Worm (Caenorhabditis elegans) whole organism, L2 larva: ENCODE measurements around the gene F21D5.5.
A peak's percentile ranks its signal among the peaks of the same experiment; 100 is the strongest.
"Not testable (repeated sequence)": the region's sequence is repeated elsewhere in the genome, so short reads cannot be mapped to it uniquely, and the experiment has no call there.

Source experiments
- C34F6.9 ChIP-seq: fragments of 150-350 bp; optimal IDR thresholded peaks from 2 replicates; lab custom pipeline; 2014; ENCODE audit warnings: missing biosample characterization, missing genetic modification characterization
- F13H6.1 ChIP-seq: sonication (generic microtip); optimal IDR thresholded peaks from 2 replicates; lab custom pipeline; 2016; ENCODE audit warnings: missing genetic modification characterization, missing compliant biosample characterization
- Y55F3AM.14 ChIP-seq: fragments of 200-800 bp; sonication (Bioruptor generic); optimal IDR thresholded peaks from 2 replicates; lab custom pipeline; 2018; ENCODE audit warnings: mild to moderate bottlenecking, missing genetic modification characterization, missing compliant biosample characterization
- ama-1 ChIP-seq: fragments of 150-350 bp; optimal IDR thresholded peaks from 2 replicates; lab custom pipeline; 2018; ENCODE audit warnings: inconsistent platforms
- blmp-1 ChIP-seq: sonication (generic microtip); optimal IDR thresholded peaks from 2 replicates; lab custom pipeline; 2017; ENCODE audit warnings: missing genetic modification characterization, mild to moderate bottlenecking, missing compliant biosample characterization, antibody characterized with exemption, moderate library complexity; ENCODE audit not compliant: insufficient read depth
- ceh-82 ChIP-seq: fragments of 150-350 bp; optimal IDR thresholded peaks from 2 replicates; lab custom pipeline; 2014; ENCODE audit warnings: missing biosample characterization, missing genetic modification characterization
- crh-2 ChIP-seq: sonication (generic microtip); optimal IDR thresholded peaks from 2 replicates; lab custom pipeline; 2017; ENCODE audit warnings: missing biosample characterization, missing genetic modification characterization
- dmd-4 ChIP-seq: sonication (generic microtip); optimal IDR thresholded peaks from 2 replicates; lab custom pipeline; 2017; ENCODE audit warnings: missing biosample characterization, missing genetic modification characterization
- egl-27 ChIP-seq: sonication (generic microtip); optimal IDR thresholded peaks from 3 replicates; lab custom pipeline; 2017; ENCODE audit warnings: missing biosample characterization, missing genetic modification reagents, missing genetic modification characterization
- elt-1 ChIP-seq: fragments of 150-350 bp; optimal IDR thresholded peaks from 2 replicates; lab custom pipeline; 2014; ENCODE audit warnings: missing biosample characterization, missing genetic modification characterization
- elt-3 ChIP-seq: sonication (generic microtip); optimal IDR thresholded peaks from 2 replicates; lab custom pipeline; 2017; ENCODE audit warnings: missing biosample characterization, missing genetic modification characterization
- fos-1 ChIP-seq: fragments of 150-350 bp; optimal IDR thresholded peaks from 2 replicates; lab custom pipeline; 2014; ENCODE audit warnings: missing biosample characterization, missing genetic modification characterization
- gmeb-1 ChIP-seq: fragments of 150-350 bp; optimal IDR thresholded peaks from 2 replicates; lab custom pipeline; 2014; ENCODE audit warnings: missing biosample characterization, missing genetic modification characterization
- lin-11 ChIP-seq: fragments of 150-350 bp; sonication (generic microtip); optimal IDR thresholded peaks from 2 replicates; lab custom pipeline; 2014; ENCODE audit warnings: missing biosample characterization, missing genetic modification characterization, inconsistent platforms, mixed read lengths
- lin-39 ChIP-seq: fragments of 150-350 bp; optimal IDR thresholded peaks from 2 replicates; lab custom pipeline; 2014; ENCODE audit warnings: missing biosample characterization, missing genetic modification reagents, missing genetic modification characterization
- lsy-2 ChIP-seq, 2 experiments: fragments of 150-350 bp in 1 of 2; sonication (generic microtip) in 1 of 2; optimal IDR thresholded peaks; 2 replicates each; lab custom pipeline; 2014 to 2017; ENCODE audit warnings: missing biosample characterization in 2 of 2, missing genetic modification characterization in 2 of 2
- mab-5 ChIP-seq: fragments of 150-350 bp; optimal IDR thresholded peaks from 2 replicates; lab custom pipeline; 2014; ENCODE audit warnings: missing biosample characterization, missing genetic modification characterization
- mbf-1 ChIP-seq: sonication (generic microtip); optimal IDR thresholded peaks from 2 replicates; lab custom pipeline; 2017; ENCODE audit warnings: missing biosample characterization, missing genetic modification characterization
- mdl-1 ChIP-seq, 2 experiments: fragments of 150-350 bp in 1 of 2; sonication (generic microtip) in 1 of 2; optimal IDR thresholded peaks; 2 replicates each; lab custom pipeline; 2017; ENCODE audit warnings: missing biosample characterization in 2 of 2, missing genetic modification characterization in 2 of 2
- nhr-11 ChIP-seq: fragments of 150-350 bp; optimal IDR thresholded peaks from 2 replicates; lab custom pipeline; 2014; ENCODE audit warnings: missing biosample characterization, missing genetic modification characterization
- nhr-129 ChIP-seq: fragments of 150-350 bp; optimal IDR thresholded peaks from 2 replicates; lab custom pipeline; 2014; ENCODE audit warnings: missing biosample characterization, missing genetic modification characterization
- nhr-21 ChIP-seq: fragments of 150-350 bp; optimal IDR thresholded peaks from 2 replicates; lab custom pipeline; 2014; ENCODE audit warnings: missing biosample characterization, missing genetic modification characterization
- nhr-237 ChIP-seq: fragments of 150-350 bp; optimal IDR thresholded peaks from 2 replicates; lab custom pipeline; 2014; ENCODE audit warnings: missing biosample characterization, missing genetic modification characterization
- nhr-25 ChIP-seq: fragments of 150-350 bp; sonication (generic microtip); optimal IDR thresholded peaks from 3 replicates; lab custom pipeline; 2014; ENCODE audit warnings: missing biosample characterization, missing genetic modification characterization
- nhr-6 ChIP-seq: fragments of 150-350 bp; optimal IDR thresholded peaks from 2 replicates; lab custom pipeline; 2014; ENCODE audit warnings: missing biosample characterization, missing genetic modification characterization
- nhr-77 ChIP-seq: fragments of 150-350 bp; optimal IDR thresholded peaks from 2 replicates; lab custom pipeline; 2014; ENCODE audit warnings: missing biosample characterization, missing genetic modification characterization
- peb-1 ChIP-seq: fragments of 150-350 bp; optimal IDR thresholded peaks from 2 replicates; lab custom pipeline; 2014; ENCODE audit warnings: missing biosample characterization, missing genetic modification characterization
- sem-4 ChIP-seq: fragments of 150-350 bp; optimal IDR thresholded peaks from 2 replicates; lab custom pipeline; 2014; ENCODE audit warnings: missing biosample characterization, missing genetic modification reagents, missing genetic modification characterization
- skn-1 ChIP-seq: sonication (generic microtip); optimal IDR thresholded peaks from 2 replicates; lab custom pipeline; 2017; ENCODE audit warnings: missing biosample characterization, missing genetic modification characterization
- sma-3 ChIP-seq: sonication (generic microtip); optimal IDR thresholded peaks from 2 replicates; lab custom pipeline; 2016; ENCODE audit warnings: missing genetic modification reagents, missing genetic modification characterization, missing compliant biosample characterization
- unc-39 ChIP-seq: fragments of 150-350 bp; optimal IDR thresholded peaks from 2 replicates; lab custom pipeline; 2014; ENCODE audit warnings: missing biosample characterization, missing genetic modification characterization
- unc-55 ChIP-seq: fragments of 150-350 bp; sonication (generic microtip); optimal IDR thresholded peaks from 3 replicates; lab custom pipeline; 2014; ENCODE audit warnings: missing biosample characterization, missing genetic modification reagents, missing genetic modification characterization
- unc-62 ChIP-seq: fragments of 150-350 bp; optimal IDR thresholded peaks from 2 replicates; lab custom pipeline; 2014; ENCODE audit warnings: missing biosample characterization, missing genetic modification reagents, missing genetic modification characterization
- ztf-1 ChIP-seq: fragments of 200-800 bp; sonication (Bioruptor generic); conservative IDR thresholded peaks from 2 replicates; pipeline ENCODE4 v1.3.6; 2022; ENCODE audit warnings: missing genetic modification characterization, missing compliant biosample characterization
- ztf-11 ChIP-seq: sonication (generic microtip); optimal IDR thresholded peaks from 2 replicates; lab custom pipeline; 2017; ENCODE audit warnings: missing biosample characterization, missing genetic modification characterization
- ztf-4 ChIP-seq: fragments of 150-350 bp; optimal IDR thresholded peaks from 2 replicates; lab custom pipeline; 2014; ENCODE audit warnings: missing biosample characterization, missing genetic modification characterization

Gene F21D5.5

DNA sequence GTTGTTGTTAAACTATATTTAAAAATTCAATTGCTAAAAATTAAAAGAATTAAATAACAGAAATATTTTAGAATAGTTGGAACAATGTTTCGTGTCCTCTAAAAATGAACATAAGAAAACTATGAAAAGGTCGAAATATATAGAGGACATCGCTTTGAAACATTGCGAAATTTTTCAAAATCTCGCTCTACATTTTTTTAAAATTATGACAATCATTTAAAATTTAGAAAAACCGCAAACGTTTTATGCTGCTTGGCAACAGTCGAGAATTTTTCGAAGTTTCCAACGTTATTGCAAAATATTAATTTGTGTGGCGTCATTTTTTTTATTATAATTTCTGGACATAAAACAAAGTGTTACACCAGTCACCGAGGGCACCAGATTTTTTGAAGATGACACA lies 24.2 kb downstream of the F21D5.5 start, which contains the start of the genes parg-2 and ipla-5:
Gene parg-2, minus strand, starts transcription at position 101 of the 400 bp plus-strand sequence.
Gene ipla-5, plus strand, starts transcription at position 216 of the 400 bp plus-strand sequence.
- TF ChIP-seq elt-1; unc-55 (GFP tag; lab: Kevin White, UChicago); peb-1: not testable (repeated sequence)

DNA sequence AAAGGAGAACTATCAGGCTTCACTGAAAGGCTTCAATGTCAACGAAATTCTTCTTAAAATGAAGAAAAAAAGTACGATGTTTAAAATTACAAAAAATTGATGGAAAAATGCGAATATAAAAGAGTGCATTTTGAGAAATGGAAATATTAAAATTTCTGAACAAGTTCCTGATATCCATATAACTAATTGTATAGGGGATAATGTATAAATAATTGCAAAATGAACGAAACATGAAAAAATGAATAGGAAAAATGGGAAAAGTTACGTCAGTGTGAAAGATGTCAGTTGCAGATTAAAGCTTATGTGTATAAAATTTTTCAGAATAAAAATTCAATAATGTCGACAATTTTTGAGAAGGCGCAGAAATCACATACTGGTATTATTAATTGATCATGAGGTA lies 31.1 kb downstream of the F21D5.5 start:
- TF ChIP-seq blmp-1 (no peak), nhr-129 (tag; lab: Kevin White, UChicago) (no peak), nhr-21 (tag; lab: Kevin White, UChicago) (no peak), mbf-1 (tag; lab: Kevin White, UChicago) (no peak), peb-1 (no peak), lin-11 (tag; lab: Kevin White, UChicago) (no peak), lsy-2 (tag; optimal IDR thresholded peaks at IDR 0.05; lab: Kevin White, UChicago) (no peak), fos-1 (tag; lab: Kevin White, UChicago) (no peak), unc-55 (GFP tag; lab: Kevin White, UChicago) (no peak), elt-1 (no peak), ztf-11 (tag; lab: Kevin White, UChicago) (no peak), F13H6.1 (tag; lab: Kevin White, UChicago) (no peak), egl-27 (tag; lab: Kevin White, UChicago) (no peak), sem-4 (no peak), C34F6.9 (tag; lab: Kevin White, UChicago) (no peak), nhr-25 (no peak), ama-1 (lab: Kevin White, UChicago) (no peak), Y55F3AM.14 (GFP tag; lab: Kevin White, UChicago) (no peak), ztf-1 (GFP tag; lab: Robert Waterston, UW) (no peak)

DNA sequence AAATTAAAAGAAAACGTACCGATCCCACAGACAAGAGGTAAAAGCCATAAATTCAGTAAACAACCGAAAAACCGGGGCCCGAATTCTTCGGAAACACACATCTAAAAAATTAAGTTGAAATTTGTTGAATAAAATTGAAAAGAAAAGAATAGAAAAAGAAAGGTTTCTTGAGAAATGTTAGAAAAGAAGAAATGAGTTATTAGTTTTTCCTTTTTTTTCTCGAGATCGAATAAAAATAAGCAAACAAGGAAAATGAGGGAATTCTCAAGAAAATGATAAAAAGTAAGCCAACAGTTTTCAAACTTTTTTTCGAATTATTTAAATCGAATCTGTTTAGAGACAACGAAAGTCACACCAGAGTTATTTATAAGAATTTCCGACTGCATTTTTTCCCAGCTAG lies 33.7 kb downstream of the F21D5.5 start, which contains the start of gene H23L24.4:
Gene H23L24.4, minus strand, starts transcription at position 101 of the 400 bp plus-strand sequence.
- TF ChIP-seq crh-2 (no peak), skn-1 (tag; lab: Kevin White, UChicago) (no peak), dmd-4 (no peak), unc-39 (no peak), ztf-11 (tag; lab: Kevin White, UChicago) (no peak), C34F6.9 (tag; lab: Kevin White, UChicago) (no peak), fos-1 (tag; lab: Kevin White, UChicago) (no peak), ztf-4 (tag; lab: Kevin White, UChicago) (no peak), unc-62 (GFP tag; lab: Kevin White, UChicago) (no peak), nhr-77 (tag; lab: Kevin White, UChicago) (no peak), nhr-25 (no peak), nhr-237 (no peak), lin-39 (tag; lab: Kevin White, UChicago) (no peak), elt-1 (no peak), nhr-11 (tag; lab: Kevin White, UChicago) (no peak), mab-5 (tag; lab: Kevin White, UChicago) (no peak)

DNA sequence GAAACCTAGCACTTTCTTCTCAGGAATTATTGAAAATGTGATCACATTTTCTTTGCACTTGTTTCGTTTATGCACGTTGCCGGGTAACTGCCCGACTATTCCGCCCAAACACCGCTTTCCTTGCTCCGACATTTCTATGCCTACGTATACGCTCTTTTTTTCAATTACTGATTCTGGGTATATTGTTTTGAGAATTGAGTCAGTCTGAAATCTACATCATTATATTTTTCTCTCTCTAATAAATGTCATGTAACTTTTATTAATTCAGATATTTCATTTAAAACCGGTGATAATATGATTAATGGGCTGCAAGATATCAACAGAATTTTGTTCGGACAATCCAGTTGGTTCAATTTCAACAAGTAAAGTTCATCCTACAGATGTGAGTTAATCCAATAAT lies 41.8 kb downstream of the F21D5.5 start, which contains the start of gene ttll-11:
Gene ttll-11, plus strand, starts transcription at position 301 of the 400 bp plus-strand sequence.
- TF ChIP-seq mbf-1 (tag; lab: Kevin White, UChicago) (no peak), crh-2 (no peak), lin-11 (tag; lab: Kevin White, UChicago) (peak; percentile 1)

DNA sequence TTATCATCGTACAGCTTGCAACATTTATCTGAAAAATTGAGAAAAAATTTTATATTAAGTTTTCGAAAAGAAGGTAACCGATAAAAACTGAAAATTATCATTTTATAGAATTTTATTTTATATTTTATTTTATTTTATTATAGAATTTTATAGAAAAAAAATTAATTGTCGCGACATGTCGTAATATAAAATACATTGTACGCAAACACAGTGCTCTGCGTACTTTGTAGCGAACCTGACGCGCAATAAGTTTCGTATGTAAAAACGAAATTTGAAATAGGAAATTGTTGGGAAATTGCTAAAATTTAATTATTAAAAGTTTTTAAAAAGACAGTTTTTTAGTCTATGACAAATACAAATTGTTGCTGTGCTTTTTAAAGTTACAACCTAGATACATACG lies 47.7 kb downstream of the F21D5.5 start, which contains the start of the genes hst-1 and ints-6:
Gene hst-1, minus strand, starts transcription at position 28 of the 400 bp plus-strand sequence.
Gene ints-6, plus strand, starts transcription at position 260 of the 400 bp plus-strand sequence.
- TF ChIP-seq elt-1 (no peak), lsy-2 (tag; optimal IDR thresholded peaks at IDR 0.05; lab: Kevin White, UChicago) (peak in 1 of 2 experiments; percentile 31), ceh-82 (tag; lab: Kevin White, UChicago) (no peak), C34F6.9 (tag; lab: Kevin White, UChicago) (peak; percentile 6), nhr-6 (tag; lab: Kevin White, UChicago) (no peak), mdl-1 (tag; optimal IDR thresholded peaks at IDR 0.05; lab: Kevin White, UChicago) (no peak), skn-1 (tag; lab: Kevin White, UChicago) (no peak), unc-55 (GFP tag; lab: Kevin White, UChicago) (peak; percentile 26), F13H6.1 (tag; lab: Kevin White, UChicago) (peak; percentile 19), blmp-1 (no peak), sma-3 (GFP tag; lab: Kevin White, UChicago) (peak; percentile 15), gmeb-1 (tag; lab: Kevin White, UChicago) (peak; percentile 36), peb-1 (no peak), nhr-25 (no peak), ztf-11 (tag; lab: Kevin White, UChicago) (no peak), elt-3 (tag; lab: Kevin White, UChicago) (no peak), nhr-129 (tag; lab: Kevin White, UChicago) (no peak)
- TF ChIP-seq, all 48 proteins: peak for 6
